Fruit fly (Drosophila melanogaster) whole organism, embryonic: ENCODE data around the gene r2d2.

Experiments used
- B-H2 ChIP-seq: fragments of 200-800 bp; sonication (Bioruptor generic); optimal IDR thresholded peaks from 2 replicates; lab custom pipeline; 2018; ENCODE audit warnings: missing biosample characterization, mild to moderate bottlenecking, missing genetic modification characterization
- BEAF-32 ChIP-seq: fragments of 200-800 bp; sonication (Bioruptor generic); optimal IDR thresholded peaks from 3 replicates; lab custom pipeline; 2017; ENCODE audit warnings: missing biosample characterization, missing genetic modification characterization, mild to moderate bottlenecking, moderate library complexity, missing genetic modification reagents
- C15 ChIP-seq: fragments of 200-800 bp; sonication (Bioruptor generic); IDR thresholded peaks from 3 replicates; pipeline ENCODE4 v1.3.6; 2022; ENCODE audit warnings: missing biosample characterization, missing genetic modification characterization
- CG10274 ChIP-seq: fragments of 200-800 bp; sonication (Bioruptor generic); optimal IDR thresholded peaks from 3 replicates; lab custom pipeline; 2017; ENCODE audit warnings: missing biosample characterization, mild to moderate bottlenecking, missing genetic modification characterization
- CG10366 ChIP-seq: fragments of 200-800 bp; sonication (Bioruptor generic); IDR thresholded peaks from 2 replicates; pipeline ENCODE4 v1.3.6; 2022; ENCODE audit warnings: missing biosample characterization, missing genetic modification characterization
- CG11085 ChIP-seq: fragments of 200-800 bp; sonication (Bioruptor generic); IDR thresholded peaks from 2 replicates; pipeline ENCODE4 v1.3.6; 2022; ENCODE audit warnings: missing biosample characterization, missing genetic modification characterization
- CG11695 ChIP-seq: fragments of 200-800 bp; sonication (Bioruptor generic); IDR thresholded peaks from 3 replicates; pipeline ENCODE4 v1.3.6; 2022; ENCODE audit warnings: missing biosample characterization, missing genetic modification characterization
- CG13296 ChIP-seq: fragments of 200-800 bp; sonication (Bioruptor generic); optimal IDR thresholded peaks from 3 replicates; lab custom pipeline; 2018; ENCODE audit warnings: missing biosample characterization, mild to moderate bottlenecking, missing genetic modification characterization
- CG15601 ChIP-seq: fragments of 200-800 bp; sonication (Bioruptor generic); optimal IDR thresholded peaks from 3 replicates; lab custom pipeline; 2019; ENCODE audit warnings: missing biosample characterization, mild to moderate bottlenecking, missing genetic modification characterization, moderate library complexity
- CG1647 ChIP-seq: fragments of 200-800 bp; sonication (Bioruptor generic); optimal IDR thresholded peaks from 3 replicates; lab custom pipeline; 2016; ENCODE audit warnings: missing biosample characterization, missing genetic modification characterization
- CG1832 ChIP-seq: fragments of 200-800 bp; sonication (Bioruptor generic); optimal IDR thresholded peaks from 2 replicates; lab custom pipeline; 2017; ENCODE audit warnings: missing biosample characterization, mild to moderate bottlenecking, missing genetic modification characterization, inconsistent platforms
- CG2199 ChIP-seq: fragments of 200-800 bp; sonication (Bioruptor generic); IDR thresholded peaks from 3 replicates; pipeline ENCODE4 v1.3.6; 2022; ENCODE audit warnings: missing biosample characterization, missing genetic modification characterization
- CG2202 ChIP-seq: fragments of 200-800 bp; sonication (Bioruptor generic); optimal IDR thresholded peaks from 2 replicates; lab custom pipeline; 2018; ENCODE audit warnings: missing biosample characterization, mild to moderate bottlenecking, missing genetic modification characterization
- CG2712 ChIP-seq: fragments of 200-800 bp; optimal IDR thresholded peaks from 3 replicates; lab custom pipeline; 2019; ENCODE audit warnings: missing biosample characterization, mild to moderate bottlenecking, missing genetic modification characterization, moderate library complexity
- CG2889 ChIP-seq: fragments of 200-800 bp; sonication (Bioruptor generic); IDR thresholded peaks from 3 replicates; pipeline ENCODE4 v1.3.6; 2022; ENCODE audit warnings: missing biosample characterization, missing genetic modification characterization
- CG3995 ChIP-seq: fragments of 200-800 bp; sonication (Bioruptor generic); optimal IDR thresholded peaks from 3 replicates; lab custom pipeline; 2016; ENCODE audit warnings: missing biosample characterization, missing genetic modification characterization
- CG6791 ChIP-seq: fragments of 200-800 bp; sonication (Bioruptor generic); IDR thresholded peaks from 3 replicates; pipeline ENCODE4 v1.3.6; 2022; ENCODE audit warnings: missing biosample characterization, missing genetic modification characterization; ENCODE audit not compliant: partially characterized antibody
- CG7839 ChIP-seq: fragments of 200-800 bp; sonication (Bioruptor generic); optimal IDR thresholded peaks from 3 replicates; lab custom pipeline; 2018; ENCODE audit warnings: missing biosample characterization, mild to moderate bottlenecking, missing genetic modification characterization, moderate library complexity
- CG7928 ChIP-seq: fragments of 200-800 bp; sonication (Bioruptor generic); optimal IDR thresholded peaks from 2 replicates; lab custom pipeline; 2017; ENCODE audit warnings: missing biosample characterization, mild to moderate bottlenecking, missing genetic modification characterization
- CG9437 ChIP-seq: fragments of 200-800 bp; sonication (Bioruptor generic); optimal IDR thresholded peaks from 2 replicates; lab custom pipeline; 2018; ENCODE audit warnings: missing biosample characterization, mild to moderate bottlenecking, missing genetic modification characterization
- CHES-1-like ChIP-seq: fragments of 200-800 bp; sonication (Bioruptor generic); optimal IDR thresholded peaks from 2 replicates; lab custom pipeline; 2016; ENCODE audit warnings: missing biosample characterization, missing genetic modification characterization
- D19B ChIP-seq: fragments of 200-800 bp; sonication (Bioruptor generic); optimal IDR thresholded peaks from 2 replicates; lab custom pipeline; 2017; ENCODE audit warnings: missing biosample characterization, mild to moderate bottlenecking, missing genetic modification characterization
- Dip2 ChIP-seq: fragments of 200-800 bp; sonication (Bioruptor generic); IDR thresholded peaks from 2 replicates; pipeline ENCODE4 v1.3.6; 2022; ENCODE audit warnings: missing biosample characterization, missing genetic modification characterization
- Elba2 ChIP-seq: fragments of 200-800 bp; sonication (Bioruptor generic); optimal IDR thresholded peaks from 3 replicates; lab custom pipeline; 2016; ENCODE audit warnings: missing biosample characterization, missing genetic modification characterization
- Fer2 ChIP-seq: fragments of 200-800 bp; sonication (Bioruptor generic); optimal IDR thresholded peaks from 2 replicates; lab custom pipeline; 2018; ENCODE audit warnings: missing biosample characterization, mild to moderate bottlenecking, missing genetic modification characterization, moderate library complexity
- GATAe ChIP-seq: fragments of 200-800 bp; sonication (Bioruptor generic); conservative IDR thresholded peaks from 2 replicates; pipeline ENCODE4 v1.3.6; 2022; ENCODE audit warnings: missing biosample characterization, missing genetic modification characterization
- Gsc ChIP-seq: fragments of 200-800 bp; sonication (Bioruptor generic); IDR thresholded peaks from 2 replicates; pipeline ENCODE4 v1.3.6; 2022; ENCODE audit warnings: missing biosample characterization, missing genetic modification characterization
- Hmr ChIP-seq: fragments of 200-800 bp; sonication (Bioruptor generic); optimal IDR thresholded peaks from 3 replicates; lab custom pipeline; 2017; ENCODE audit warnings: mild to moderate bottlenecking, missing biosample characterization, missing genetic modification reagents, missing genetic modification characterization
- Med ChIP-seq: fragments of 200-800 bp; sonication (Bioruptor generic); peaks from one replicate; lab custom pipeline; 2016; ENCODE audit warnings: missing biosample characterization, missing genetic modification characterization, mild to moderate bottlenecking, inconsistent platforms, moderate library complexity
- Neu2 ChIP-seq: fragments of 200-800 bp; sonication (Bioruptor generic); optimal IDR thresholded peaks from 3 replicates; lab custom pipeline; 2016; ENCODE audit warnings: missing biosample characterization, missing genetic modification characterization, borderline replicate concordance
- Poxn ChIP-seq: fragments of 200-800 bp; sonication (Bioruptor generic); IDR thresholded peaks from 2 replicates; pipeline ENCODE4 v1.3.6; 2022; ENCODE audit warnings: missing biosample characterization, missing genetic modification characterization
- Tbp ChIP-seq: fragments of >200 bp; optimal IDR thresholded peaks from 2 replicates; lab custom pipeline; 2018; ENCODE audit warnings: missing biosample characterization, missing genetic modification characterization
- ato ChIP-seq: fragments of 200-800 bp; sonication (Bioruptor generic); IDR thresholded peaks from 2 replicates; pipeline ENCODE4 v1.3.6; 2022; ENCODE audit warnings: missing biosample characterization, missing genetic modification characterization; ENCODE audit not compliant: partially characterized antibody
- bigmax ChIP-seq: fragments of 200-800 bp; sonication (Bioruptor generic); optimal IDR thresholded peaks from 2 replicates; lab custom pipeline; 2018; ENCODE audit warnings: missing biosample characterization, mild to moderate bottlenecking, missing genetic modification characterization
- bsh ChIP-seq, 2 experiments: fragments of 200-800 bp; sonication (Bioruptor generic); optimal IDR thresholded peaks; 2 replicates each; lab custom pipeline; 2017 to 2018; ENCODE audit warnings: mild to moderate bottlenecking in 2 of 2, missing biosample characterization in 2 of 2, missing genetic modification characterization in 2 of 2, moderate library complexity in 1 of 2
- chif ChIP-seq, 2 experiments: fragments of 200-800 bp; sonication (Bioruptor generic); optimal IDR thresholded peaks; 3 replicates each; lab custom pipeline; 2016; ENCODE audit warnings: missing biosample characterization in 2 of 2, missing genetic modification characterization in 2 of 2
- chm ChIP-seq: fragments of 200-800 bp; sonication (Bioruptor generic); IDR thresholded peaks from 2 replicates; pipeline ENCODE4 v1.3.6; 2022; ENCODE audit warnings: missing biosample characterization, missing genetic modification characterization
- disco-r ChIP-seq: fragments of 200-800 bp; sonication (Bioruptor generic); optimal IDR thresholded peaks from 2 replicates; lab custom pipeline; 2016; ENCODE audit warnings: missing biosample characterization, missing genetic modification characterization
- dm ChIP-seq: fragments of 200-800 bp; sonication (Bioruptor generic); optimal IDR thresholded peaks from 3 replicates; lab custom pipeline; 2016; ENCODE audit warnings: missing biosample characterization, missing genetic modification characterization
- en ChIP-seq: fragments of 200-800 bp; sonication (Bioruptor generic); optimal IDR thresholded peaks from 2 replicates; lab custom pipeline; 2016; ENCODE audit warnings: missing biosample characterization, missing genetic modification characterization
- gem ChIP-seq: fragments of 200-800 bp; sonication (Bioruptor generic); optimal IDR thresholded peaks from 2 replicates; lab custom pipeline; 2019; ENCODE audit warnings: missing biosample characterization, mild to moderate bottlenecking, missing genetic modification characterization, moderate library complexity
- gro ChIP-seq: fragments of 200-800 bp; sonication (Bioruptor generic); optimal IDR thresholded peaks from 2 replicates; lab custom pipeline; 2016; ENCODE audit warnings: missing biosample characterization, missing genetic modification characterization
- jing ChIP-seq: fragments of 200-800 bp; sonication (Bioruptor generic); optimal IDR thresholded peaks from 2 replicates; lab custom pipeline; 2018; ENCODE audit warnings: missing biosample characterization, mild to moderate bottlenecking, missing genetic modification characterization
- mirr ChIP-seq: fragments of 200-800 bp; sonication (Bioruptor generic); optimal IDR thresholded peaks from 3 replicates; lab custom pipeline; 2018; ENCODE audit warnings: missing biosample characterization, mild to moderate bottlenecking, missing genetic modification characterization
- nerfin-1 ChIP-seq: fragments of 200-800 bp; sonication (Bioruptor generic); optimal IDR thresholded peaks from 3 replicates; lab custom pipeline; 2019; ENCODE audit warnings: missing biosample characterization, mild to moderate bottlenecking, missing genetic modification characterization, moderate library complexity
- pnt ChIP-seq: fragments of 200-800 bp; sonication (Bioruptor generic); optimal IDR thresholded peaks from 3 replicates; lab custom pipeline; 2016; ENCODE audit warnings: missing biosample characterization, missing genetic modification characterization
- ranshi ChIP-seq: fragments of 200-800 bp; sonication (Bioruptor generic); IDR thresholded peaks from 2 replicates; pipeline ENCODE4 v1.3.6; 2022; ENCODE audit warnings: missing biosample characterization, missing genetic modification characterization
- tap ChIP-seq: fragments of 200-800 bp; optimal IDR thresholded peaks from 3 replicates; lab custom pipeline; 2019; ENCODE audit warnings: missing biosample characterization, mild to moderate bottlenecking, missing genetic modification characterization, moderate library complexity
- tll ChIP-seq, 2 experiments: fragments of 200-800 bp in 1 of 2; fragments of >200 bp in 1 of 2; sonication (Bioruptor generic) in 1 of 2; optimal IDR thresholded peaks; 2 replicates each; lab custom pipeline; 2017 to 2019; ENCODE audit warnings: missing biosample characterization in 2 of 2, missing genetic modification characterization in 2 of 2, mild to moderate bottlenecking in 1 of 2, moderate library complexity in 1 of 2
- trem ChIP-seq: fragments of 200-800 bp; optimal IDR thresholded peaks from 3 replicates; lab custom pipeline; 2019; ENCODE audit warnings: missing biosample characterization, mild to moderate bottlenecking, missing genetic modification characterization, moderate library complexity
- zen2 ChIP-seq: fragments of 200-800 bp; sonication (Bioruptor generic); IDR thresholded peaks from 3 replicates; pipeline ENCODE4 v1.3.6; 2022; ENCODE audit warnings: missing biosample characterization, missing genetic modification characterization; ENCODE audit not compliant: partially characterized antibody

Gene r2d2

DNA sequence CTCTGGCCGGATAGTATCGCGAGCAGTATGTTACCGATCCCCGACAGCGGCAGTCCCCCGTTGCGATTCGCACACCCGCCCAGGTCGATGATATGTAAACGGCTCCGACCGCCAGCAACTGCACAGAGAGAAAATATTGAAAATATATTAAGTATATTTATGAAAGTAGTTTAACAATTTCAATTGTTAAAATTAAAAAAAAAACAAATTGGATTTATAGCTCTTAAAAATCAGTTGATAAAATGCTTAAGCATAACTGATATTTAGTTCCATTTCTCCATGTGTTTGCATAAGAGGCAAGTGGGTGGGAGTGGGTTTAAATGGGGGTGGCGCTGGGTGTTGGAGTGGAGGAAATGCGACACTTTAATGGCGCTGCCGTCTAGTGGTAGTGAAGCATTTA lies 49.5 kb downstream of the r2d2 start (continued):
- no peak for TF ChIP-seq CG1832 (GFP tag; lab: Kevin White, UChicago)
- no peak for TF ChIP-seq jing (GFP tag; lab: Kevin White, UChicago)
- no peak for TF ChIP-seq CG13296 (GFP tag; lab: Kevin White, UChicago)
- no peak for TF ChIP-seq bigmax (GFP tag; lab: Kevin White, UChicago)
- no peak for TF ChIP-seq Poxn (GFP tag; lab: Robert Waterston, UW)
- TF ChIP-seq CG11695 (GFP tag; lab: Robert Waterston, UW): no peak
- TF ChIP-seq trem (tag; lab: Kevin White, UChicago): no peak
- TF ChIP-seq BEAF-32 (GFP tag; lab: Kevin White, UChicago): no peak
- TF ChIP-seq tap (tag; lab: Kevin White, UChicago): no peak
- peak; percentile 47 for TF ChIP-seq CG7839 (tag; lab: Kevin White, UChicago)
- TF ChIP-seq Hmr (GFP tag; lab: Kevin White, UChicago): peak; percentile 9
- no peak for TF ChIP-seq CG3995 (GFP tag; lab: Kevin White, UChicago)
- no peak for TF ChIP-seq chm (GFP tag; lab: Robert Waterston, UW)
- TF ChIP-seq CHES-1-like (GFP tag; lab: Kevin White, UChicago): no peak
- no peak for TF ChIP-seq zen2 (GFP tag; lab: Robert Waterston, UW)
- TF ChIP-seq B-H2 (GFP tag; lab: Kevin White, UChicago): no peak
- peak; percentile 52 for TF ChIP-seq gem (tag; lab: Kevin White, UChicago)
- no peak for TF ChIP-seq CG7928 (GFP tag; lab: Kevin White, UChicago)
- no peak for TF ChIP-seq gro
- TF ChIP-seq CG2889 (GFP tag; lab: Robert Waterston, UW): no peak
- TF ChIP-seq mirr (GFP tag; lab: Kevin White, UChicago): no peak
- TF ChIP-seq D19B (GFP tag; lab: Kevin White, UChicago): no peak
- TF ChIP-seq ato (GFP tag; lab: Robert Waterston, UW): no peak
- no peak for TF ChIP-seq chif (GFP tag; optimal IDR thresholded peaks at IDR 0.05; lab: Kevin White, UChicago)
- peak; percentile 49; the same call in 1 of the 2 replicates for TF ChIP-seq ranshi (GFP tag; lab: Robert Waterston, UW)
- no peak for TF ChIP-seq CG2199 (GFP tag; lab: Robert Waterston, UW)
- TF ChIP-seq CG15601: no peak
- TF ChIP-seq pnt (GFP tag; lab: Kevin White, UChicago): no peak
- TF ChIP-seq CG2202 (tag; lab: Kevin White, UChicago): no peak
- no peak for TF ChIP-seq nerfin-1 (tag; lab: Kevin White, UChicago)
- TF ChIP-seq dm (GFP tag; lab: Kevin White, UChicago): no peak
- peak in 1 of 2 experiments; percentile 61 for TF ChIP-seq bsh (GFP tag; optimal IDR thresholded peaks at IDR 0.05; lab: Kevin White, UChicago)
- TF ChIP-seq CG1647 (GFP tag; lab: Kevin White, UChicago): no peak
- no peak for TF ChIP-seq Elba2 (GFP tag; lab: Kevin White, UChicago)
- TF ChIP-seq Fer2 (tag; lab: Kevin White, UChicago): no peak
- TF ChIP-seq C15 (GFP tag; lab: Robert Waterston, UW): no peak
- TF ChIP-seq GATAe: no peak
- no peak for TF ChIP-seq en
- no peak for TF ChIP-seq CG10274 (GFP tag; lab: Kevin White, UChicago)
- no peak for TF ChIP-seq CG6791 (GFP tag; lab: Robert Waterston, UW)
- peak; percentile 58 for TF ChIP-seq Med
- no peak for TF ChIP-seq Gsc (GFP tag; lab: Robert Waterston, UW)
- no peak for TF ChIP-seq CG11085
- no peak for TF ChIP-seq disco-r (GFP tag; lab: Kevin White, UChicago)
- no peak for TF ChIP-seq Neu2 (GFP tag; lab: Kevin White, UChicago)
- TF ChIP-seq CG2712 (tag; lab: Kevin White, UChicago): no peak
- TF ChIP-seq CG10366 (GFP tag; lab: Robert Waterston, UW): peak; percentile 12; the same call in 1 of the 2 replicates
- no peak for TF ChIP-seq Tbp
- TF ChIP-seq tll (GFP tag; optimal IDR thresholded peaks at IDR 0.05; lab: Kevin White, UChicago): no peak
- no peak for TF ChIP-seq Dip2 (GFP tag; lab: Robert Waterston, UW)
- no peak for TF ChIP-seq CG9437 (GFP tag; lab: Kevin White, UChicago)
